Fruit fly (Drosophila melanogaster) Kc167 (cell line): ENCODE data around the gene Vps15.

Source experiments
- Myc ChIP-seq: fragments of >200 bp; optimal IDR thresholded peaks from 2 replicates; lab custom pipeline; 2017; ENCODE audit warnings: missing external identifiers
- Sin3A ChIP-seq: fragments of >200 bp; optimal IDR thresholded peaks from 2 replicates; lab custom pipeline; 2018; ENCODE audit warnings: missing external identifiers
- h ChIP-seq: fragments of >200 bp; optimal IDR thresholded peaks from 3 replicates; lab custom pipeline; 2018; ENCODE audit warnings: missing external identifiers
- insv ChIP-seq: fragments of >200 bp; optimal IDR thresholded peaks from 3 replicates; lab custom pipeline; 2018; ENCODE audit warnings: missing external identifiers
- psq ChIP-seq: fragments of >200 bp; optimal IDR thresholded peaks from 2 replicates; lab custom pipeline; 2017; ENCODE audit warnings: missing external identifiers

DNA sequence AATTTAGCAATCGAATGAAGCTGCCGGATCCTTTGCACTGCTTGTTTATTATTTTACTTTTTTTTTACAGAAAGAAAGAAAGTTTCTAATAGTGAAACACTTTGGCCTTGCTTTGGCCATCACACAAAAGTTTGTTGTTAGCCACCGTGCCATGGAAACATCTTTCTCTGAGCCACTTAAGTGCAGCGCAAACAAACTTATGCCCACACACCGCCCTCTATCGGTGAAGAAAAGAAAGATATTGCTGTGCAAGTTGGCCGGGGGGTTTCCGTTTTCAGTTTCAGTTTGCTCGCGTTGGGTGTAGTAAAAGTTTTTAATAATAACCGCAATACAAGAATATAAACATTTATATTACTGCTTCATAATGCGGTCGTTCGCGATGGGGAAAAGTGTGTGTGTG, 49.8 kb downstream of the Vps15 start:
- TF ChIP-seq Sin3A (lab: Kevin White, UChicago), result no peak
- TF ChIP-seq h (lab: Kevin White, UChicago), result no peak
- no peak for TF ChIP-seq psq (lab: Kevin White, UChicago)
- no peak for TF ChIP-seq Myc (lab: Kevin White, UChicago)
- no peak for TF ChIP-seq insv (lab: Kevin White, UChicago)
